Worm (Caenorhabditis elegans) whole organism, young adult: ENCODE data around the gene T06E8.8.

ENCODE experiments used
- B0019.2 ChIP-seq: fragments of 200-800 bp; sonication (Bioruptor generic); conservative IDR thresholded peaks from 2 replicates; pipeline ENCODE4 v1.3.6; 2022; ENCODE audit warnings: missing genetic modification reagents, missing genetic modification characterization, missing compliant biosample characterization
- B0336.3 ChIP-seq: fragments of 200-800 bp; sonication (Bioruptor generic); IDR thresholded peaks from 2 replicates; pipeline ENCODE4 v1.3.6; 2022; ENCODE audit warnings: missing genetic modification characterization, missing compliant biosample characterization
- C17E4.6 ChIP-seq: fragments of 200-800 bp; sonication (Bioruptor generic); IDR thresholded peaks from 2 replicates; pipeline ENCODE4 v1.3.6; 2022; ENCODE audit warnings: missing genetic modification reagents, missing genetic modification characterization, missing compliant biosample characterization
- D2030.7 ChIP-seq: fragments of 200-800 bp; sonication (Bioruptor generic); IDR thresholded peaks from 2 replicates; pipeline ENCODE4 v1.3.6; 2022; ENCODE audit warnings: missing genetic modification reagents, missing genetic modification characterization, missing compliant biosample characterization
- F10E7.11 ChIP-seq: sonication (generic microtip); optimal IDR thresholded peaks from 2 replicates; lab custom pipeline; 2017; ENCODE audit warnings: mild to moderate bottlenecking, missing genetic modification characterization, moderate library complexity, missing compliant biosample characterization
- F22D6.2 ChIP-seq: sonication (generic microtip); optimal IDR thresholded peaks from 2 replicates; lab custom pipeline; 2016; ENCODE audit warnings: mild to moderate bottlenecking, missing genetic modification characterization, missing compliant biosample characterization
- F33H1.4 ChIP-seq: fragments of 200-800 bp; sonication (Bioruptor generic); IDR thresholded peaks from 2 replicates; pipeline ENCODE4 v1.3.6; 2022; ENCODE audit warnings: missing genetic modification reagents, missing genetic modification characterization, missing compliant biosample characterization
- F37B4.10 ChIP-seq: fragments of 200-800 bp; sonication (Bioruptor generic); IDR thresholded peaks from 2 replicates; pipeline ENCODE4 v1.3.6; 2022; ENCODE audit warnings: missing genetic modification characterization, missing compliant biosample characterization
- F55B11.4 ChIP-seq: sonication (generic microtip); optimal IDR thresholded peaks from 2 replicates; lab custom pipeline; 2016; ENCODE audit warnings: missing compliant biosample characterization, missing genetic modification characterization, borderline replicate concordance; ENCODE audit not compliant: insufficient read depth
- Y95B8A.8 ChIP-seq: fragments of 200-800 bp; sonication (Bioruptor generic); IDR thresholded peaks from 2 replicates; pipeline ENCODE4 v1.3.6; 2022; ENCODE audit warnings: missing genetic modification reagents, missing genetic modification characterization, missing compliant biosample characterization
- ama-1 ChIP-seq, 3 experiments: fragments of 150-350 bp in 1 of 3; sonication (generic microtip) in 2 of 3; optimal IDR thresholded peaks; 2 replicates each; lab custom pipeline; 2014 to 2018; ENCODE audit warnings: missing biosample characterization in 2 of 3, missing genetic modification characterization in 2 of 3, missing genetic modification reagents in 2 of 3
- athp-1 ChIP-seq: sonication (generic microtip); optimal IDR thresholded peaks from 2 replicates; lab custom pipeline; 2017; ENCODE audit warnings: mild to moderate bottlenecking, missing genetic modification characterization, missing compliant biosample characterization
- bed-1 ChIP-seq: fragments of 200-800 bp; sonication (Bioruptor generic); IDR thresholded peaks from 2 replicates; pipeline ENCODE4 v1.3.6; 2022; ENCODE audit warnings: missing genetic modification reagents, missing genetic modification characterization, missing compliant biosample characterization
- ccch-3 ChIP-seq: fragments of 200-800 bp; sonication (Bioruptor generic); optimal IDR thresholded peaks from 2 replicates; lab custom pipeline; 2018; ENCODE audit warnings: mild to moderate bottlenecking, missing genetic modification characterization, missing compliant biosample characterization
- cebp-2 ChIP-seq: fragments of 200-800 bp; sonication (Bioruptor generic); IDR thresholded peaks from 2 replicates; pipeline ENCODE4 v1.3.6; 2022; ENCODE audit warnings: missing genetic modification characterization, missing compliant biosample characterization
- ceh-27 ChIP-seq: fragments of 200-800 bp; sonication (Bioruptor generic); optimal IDR thresholded peaks from 2 replicates; lab custom pipeline; 2018; ENCODE audit warnings: mild to moderate bottlenecking, missing genetic modification characterization, moderate library complexity, missing compliant biosample characterization
- dpff-1 ChIP-seq: sonication (generic microtip); optimal IDR thresholded peaks from 2 replicates; lab custom pipeline; 2017; ENCODE audit warnings: mild to moderate bottlenecking, missing genetic modification characterization, missing compliant biosample characterization
- egrh-3 ChIP-seq: fragments of 200-800 bp; sonication (Bioruptor generic); IDR thresholded peaks from 2 replicates; pipeline ENCODE4 v1.3.6; 2022; ENCODE audit warnings: missing genetic modification reagents, missing genetic modification characterization, missing compliant biosample characterization
- gei-17 ChIP-seq: fragments of 200-800 bp; sonication (Bioruptor generic); optimal IDR thresholded peaks from 2 replicates; lab custom pipeline; 2018; ENCODE audit warnings: mild to moderate bottlenecking, missing genetic modification characterization, missing compliant biosample characterization
- hmg-1.2 ChIP-seq: fragments of 200-800 bp; sonication (Bioruptor generic); IDR thresholded peaks from 2 replicates; pipeline ENCODE4 v1.3.6; 2022; ENCODE audit warnings: missing genetic modification reagents, missing genetic modification characterization, missing compliant biosample characterization
- hrde-1 ChIP-seq: sonication (generic microtip); optimal IDR thresholded peaks from 2 replicates; lab custom pipeline; 2016; ENCODE audit warnings: missing genetic modification characterization, mild to moderate bottlenecking, missing compliant biosample characterization, moderate library complexity, missing genotype, missing genetic modification reagents, borderline replicate concordance
- lir-1 ChIP-seq: fragments of 200-800 bp; sonication (Bioruptor generic); conservative IDR thresholded peaks from 2 replicates; pipeline ENCODE4 v1.3.6; 2022; ENCODE audit warnings: missing genetic modification reagents, missing genetic modification characterization, missing compliant biosample characterization
- lsl-1 ChIP-seq: fragments of 200-800 bp; sonication (Bioruptor generic); optimal IDR thresholded peaks from 2 replicates; lab custom pipeline; 2018; ENCODE audit warnings: mild to moderate bottlenecking, missing genetic modification characterization, moderate library complexity, missing compliant biosample characterization
- mcd-1 ChIP-seq: fragments of 200-800 bp; sonication (Bioruptor generic); IDR thresholded peaks from 2 replicates; pipeline ENCODE4 v1.3.6; 2022; ENCODE audit warnings: missing genetic modification reagents, missing genetic modification characterization, missing compliant biosample characterization
- nfyb-1 ChIP-seq: fragments of 200-800 bp; sonication (Bioruptor generic); IDR thresholded peaks from 2 replicates; pipeline ENCODE4 v1.3.6; 2022; ENCODE audit warnings: missing genetic modification reagents, missing genetic modification characterization, missing compliant biosample characterization
- nhr-120 ChIP-seq: fragments of 200-800 bp; sonication (Bioruptor generic); IDR thresholded peaks from 2 replicates; pipeline ENCODE4 v1.3.6; 2022; ENCODE audit warnings: missing genetic modification characterization, missing compliant biosample characterization
- rcor-1 ChIP-seq: fragments of 200-800 bp; sonication (Bioruptor generic); IDR thresholded peaks from 2 replicates; pipeline ENCODE4 v1.3.6; 2022; ENCODE audit warnings: missing genetic modification reagents, missing genetic modification characterization, missing compliant biosample characterization
- repo-1 ChIP-seq: sonication (generic microtip); optimal IDR thresholded peaks from 2 replicates; lab custom pipeline; 2017; ENCODE audit warnings: mild to moderate bottlenecking, missing genetic modification characterization, missing compliant biosample characterization
- snpc-4 ChIP-seq, 5 experiments: fragments of 150-350 bp in 1 of 5; sonication (generic microtip) in 4 of 5; optimal IDR thresholded peaks; 2 replicates each; lab custom pipeline; 2014 to 2018; ENCODE audit warnings: missing genetic modification characterization in 5 of 5, missing biosample characterization in 3 of 5, antibody characterized with exemption in 2 of 5, mild to moderate bottlenecking in 2 of 5, missing compliant biosample characterization in 2 of 5, missing genotype in 2 of 5, moderate library complexity in 2 of 5, missing genetic modification reagents in 1 of 5
- somi-1 ChIP-seq: fragments of 200-800 bp; sonication (Bioruptor generic); optimal IDR thresholded peaks from 2 replicates; lab custom pipeline; 2018; ENCODE audit warnings: mild to moderate bottlenecking, missing genetic modification characterization, missing compliant biosample characterization
- sptf-2 ChIP-seq: fragments of 200-800 bp; sonication (Bioruptor generic); optimal IDR thresholded peaks from 2 replicates; lab custom pipeline; 2018; ENCODE audit warnings: mild to moderate bottlenecking, missing genetic modification characterization, missing compliant biosample characterization
- tlf-1 ChIP-seq: fragments of 200-800 bp; sonication (Bioruptor generic); optimal IDR thresholded peaks from 2 replicates; lab custom pipeline; 2018; ENCODE audit warnings: mild to moderate bottlenecking, missing genetic modification characterization, missing compliant biosample characterization
- unc-62 ChIP-seq: fragments of 150-350 bp; optimal IDR thresholded peaks from 2 replicates; lab custom pipeline; 2014; ENCODE audit warnings: missing biosample characterization, missing genetic modification reagents, missing genetic modification characterization
- ztf-18 ChIP-seq: sonication (generic microtip); optimal IDR thresholded peaks from 2 replicates; lab custom pipeline; 2016; ENCODE audit warnings: missing genotype, mild to moderate bottlenecking, missing genetic modification characterization, missing compliant biosample characterization
- ztf-26 ChIP-seq: sonication (generic microtip); optimal IDR thresholded peaks from 2 replicates; lab custom pipeline; 2017; ENCODE audit warnings: missing genetic modification characterization, missing compliant biosample characterization

Gene T06E8.8

DNA sequence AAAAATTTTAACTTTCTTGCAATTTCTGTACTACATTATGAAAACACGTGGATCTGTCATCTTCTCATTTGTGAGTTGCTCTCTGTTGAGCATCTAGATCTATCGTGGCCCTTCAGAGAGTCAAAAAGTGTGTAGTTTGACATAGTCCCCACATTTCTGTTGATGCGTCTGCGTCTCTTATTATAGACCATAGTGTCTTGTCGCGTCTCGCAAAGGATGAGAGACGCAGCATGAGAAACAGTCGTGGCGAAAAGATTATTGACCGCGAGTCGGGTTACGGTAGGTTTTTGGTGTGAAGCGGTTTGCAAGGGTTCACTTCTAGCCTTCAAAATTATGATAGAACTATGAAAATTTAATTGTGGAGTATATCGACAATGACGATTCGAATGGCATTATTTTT is 1.3 kb upstream of the T06E8.8 start (continued):
- no peak for TF ChIP-seq ama-1 (optimal IDR thresholded peaks at IDR 0.05; lab: Kevin White, UChicago)
- TF ChIP-seq ama-1 (GFP tag; optimal IDR thresholded peaks at IDR 0.05; lab: Kevin White, UChicago): no peak
- TF ChIP-seq somi-1 (GFP tag; lab: Kevin White, UChicago): no peak
- no peak for TF ChIP-seq ztf-26
- no peak for TF ChIP-seq F33H1.4 (GFP tag; lab: Robert Waterston, UW)
- no peak for TF ChIP-seq egrh-3 (GFP tag; lab: Robert Waterston, UW)
- TF ChIP-seq gei-17 (GFP tag; lab: Kevin White, UChicago): no peak
- TF ChIP-seq bed-1: no peak
- no peak for TF ChIP-seq rcor-1 (GFP tag; lab: Robert Waterston, UW)
- TF ChIP-seq B0336.3 (GFP tag; lab: Robert Waterston, UW): no peak
- no peak for TF ChIP-seq lir-1 (GFP tag; lab: Robert Waterston, UW)
- TF ChIP-seq Y95B8A.8: no peak

DNA sequence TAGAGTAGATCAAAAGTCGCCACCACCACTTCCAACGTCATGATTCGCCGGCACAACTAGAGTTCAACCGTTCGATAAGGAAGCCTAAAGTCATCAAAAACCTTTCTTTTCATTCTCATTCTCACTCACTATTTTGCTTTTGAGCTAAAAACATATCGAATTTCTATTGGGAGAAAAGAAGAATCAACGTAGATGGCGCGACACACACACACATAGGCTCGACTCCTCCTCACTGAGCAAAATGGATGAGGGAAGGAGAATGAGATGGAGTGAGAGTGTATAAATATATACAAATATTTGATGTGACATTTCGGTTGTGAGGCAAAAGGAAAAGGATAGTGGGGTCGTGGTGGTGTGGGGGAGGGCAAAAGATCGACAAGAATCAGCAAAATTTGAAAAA is 1.2 kb downstream of the T06E8.8 start:
- TF ChIP-seq hrde-1 (tag; lab: Kevin White, UChicago): no peak
- no peak for TF ChIP-seq C17E4.6
- no peak for TF ChIP-seq B0019.2 (GFP tag; lab: Robert Waterston, UW)
- no peak for TF ChIP-seq repo-1 (tag; lab: Kevin White, UChicago)
- no peak for TF ChIP-seq unc-62 (GFP tag; lab: Kevin White, UChicago)
- no peak for TF ChIP-seq ztf-26

DNA sequence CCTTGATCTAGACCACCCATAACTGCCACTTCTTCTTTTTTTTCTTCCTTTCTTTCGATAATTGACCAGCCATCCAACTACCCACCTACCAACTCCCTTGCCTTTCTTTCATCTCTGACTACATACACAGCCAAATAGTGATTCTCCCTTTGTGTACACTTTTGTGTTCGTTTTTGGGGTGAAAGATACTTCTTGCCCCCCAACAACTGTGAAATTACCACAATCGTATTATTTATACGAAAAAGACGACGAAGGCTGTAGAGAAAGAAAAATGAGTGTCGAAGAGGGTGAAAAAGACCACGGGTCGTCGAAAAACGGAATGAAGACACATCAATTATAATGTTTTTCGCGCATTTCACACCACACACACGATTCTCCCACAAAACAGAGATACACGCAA is 3.0 kb downstream of the T06E8.8 start:
- TF ChIP-seq hmg-1.2 (GFP tag; lab: Robert Waterston, UW) (no peak), somi-1 (GFP tag; lab: Kevin White, UChicago) (no peak), ztf-18 (tag; lab: Kevin White, UChicago) (no peak), snpc-4 (GFP tag; optimal IDR thresholded peaks at IDR 0.05; lab: Kevin White, UChicago) (no peak), snpc-4 (tag; optimal IDR thresholded peaks at IDR 0.05; lab: Kevin White, UChicago) (no peak), mcd-1 (GFP tag; lab: Robert Waterston, UW) (no peak), cebp-2 (no peak), lsl-1 (GFP tag; lab: Kevin White, UChicago) (no peak), athp-1 (tag; lab: Kevin White, UChicago) (no peak), F22D6.2 (no peak), D2030.7 (0 out of 2 replicates have a peak, but pooled peaks have one; percentile 10), ceh-27 (GFP tag; lab: Kevin White, UChicago) (peak; percentile 4), sptf-2 (GFP tag; lab: Kevin White, UChicago) (no peak), B0019.2 (GFP tag; lab: Robert Waterston, UW) (no peak), ccch-3 (no peak), nfyb-1 (GFP tag; lab: Robert Waterston, UW) (0 out of 2 replicates have a peak, but pooled peaks have one; percentile 31), dpff-1 (no peak), F37B4.10 (GFP tag; lab: Robert Waterston, UW) (no peak), tlf-1 (GFP tag; lab: Kevin White, UChicago) (no peak), F10E7.11 (tag; lab: Kevin White, UChicago) (no peak), Y95B8A.8 (no peak), F55B11.4 (tag; lab: Kevin White, UChicago) (no peak), nhr-120 (no peak), egrh-3 (GFP tag; lab: Robert Waterston, UW) (no peak)
